Worm (Caenorhabditis elegans) whole organism, L4 larva: Measurements from ENCODE around the gene Y43C5B.3.

Source experiments
- D1046.2 ChIP-seq: fragments of 200-800 bp; sonication (Bioruptor generic); IDR thresholded peaks from 2 replicates; pipeline ENCODE4 v1.3.6; 2022; ENCODE audit warnings: missing genetic modification characterization, missing compliant biosample characterization
- F26F4.8 ChIP-seq: fragments of 200-800 bp; sonication (Bioruptor generic); conservative IDR thresholded peaks from 2 replicates; pipeline ENCODE4 v1.3.6; 2022; ENCODE audit warnings: missing genetic modification characterization, missing compliant biosample characterization
- F37D6.2 ChIP-seq: sonication (generic microtip); optimal IDR thresholded peaks from 2 replicates; lab custom pipeline; 2016; ENCODE audit warnings: mild to moderate bottlenecking, missing genetic modification characterization, missing compliant biosample characterization
- F44E2.7 ChIP-seq: fragments of 200-800 bp; sonication (Bioruptor generic); IDR thresholded peaks from 2 replicates; pipeline ENCODE4 v2.1.2; 2022; ENCODE audit warnings: missing genetic modification characterization, missing compliant biosample characterization
- F49E8.2 ChIP-seq: sonication (generic microtip); optimal IDR thresholded peaks from 2 replicates; lab custom pipeline; 2016; ENCODE audit warnings: missing compliant biosample characterization, mild to moderate bottlenecking, missing genetic modification characterization, borderline replicate concordance
- Y5F2A.4 ChIP-seq: fragments of 200-800 bp; sonication (Bioruptor generic); optimal IDR thresholded peaks from 2 replicates; lab custom pipeline; 2018; ENCODE audit warnings: mild to moderate bottlenecking, missing genetic modification characterization, missing compliant biosample characterization
- Y75B8A.6 ChIP-seq: fragments of 200-800 bp; sonication (Bioruptor generic); IDR thresholded peaks from 2 replicates; pipeline ENCODE4 v1.3.6; 2022; ENCODE audit warnings: missing genetic modification reagents, missing genetic modification characterization, missing compliant biosample characterization
- ZK337.2 ChIP-seq: fragments of 200-800 bp; sonication (Bioruptor generic); IDR thresholded peaks from 2 replicates; pipeline ENCODE4 v1.3.6; 2022; ENCODE audit warnings: missing genetic modification reagents, missing genetic modification characterization, missing compliant biosample characterization
- ZK546.5 ChIP-seq, 2 experiments: sonication (generic microtip); optimal IDR thresholded peaks; 2 replicates each; lab custom pipeline; 2017; ENCODE audit warnings: missing biosample characterization in 2 of 2, missing genetic modification characterization in 2 of 2
- aha-1 ChIP-seq: fragments of 150-350 bp; peaks from one replicate; lab custom pipeline; 2014; ENCODE audit warnings: missing biosample characterization, missing genetic modification characterization
- aly-2 ChIP-seq: sonication (generic microtip); optimal IDR thresholded peaks from 2 replicates; lab custom pipeline; 2018; ENCODE audit warnings: missing biosample characterization, missing genetic modification characterization
- arid-1 ChIP-seq: fragments of 200-800 bp; sonication (Bioruptor generic); conservative IDR thresholded peaks from 2 replicates; pipeline ENCODE4 v1.3.6; 2022; ENCODE audit warnings: missing genetic modification reagents, missing genetic modification characterization, missing compliant biosample characterization
- attf-4 ChIP-seq: sonication (generic microtip); optimal IDR thresholded peaks from 3 replicates; lab custom pipeline; 2017; ENCODE audit warnings: missing biosample characterization, missing genetic modification characterization
- ceh-20 ChIP-seq: fragments of 200-800 bp; sonication (Bioruptor generic); IDR thresholded peaks from 2 replicates; pipeline ENCODE4 v1.3.6; 2022; ENCODE audit warnings: missing genetic modification reagents, missing genetic modification characterization, missing compliant biosample characterization
- ceh-28 ChIP-seq: fragments of 150-350 bp; optimal IDR thresholded peaks from 2 replicates; lab custom pipeline; 2014; ENCODE audit warnings: missing biosample characterization, missing genetic modification reagents, missing genetic modification characterization
- cey-2 ChIP-seq: sonication (generic microtip); optimal IDR thresholded peaks from 3 replicates; lab custom pipeline; 2017; ENCODE audit warnings: missing genetic modification characterization, mild to moderate bottlenecking, missing compliant biosample characterization, antibody characterized with exemption, borderline replicate concordance; ENCODE audit not compliant: insufficient read depth
- ctbp-1 ChIP-seq: fragments of 200-800 bp; sonication (Bioruptor generic); IDR thresholded peaks from 2 replicates; pipeline ENCODE4 v1.3.6; 2022; ENCODE audit warnings: missing genetic modification reagents, missing genetic modification characterization, missing compliant biosample characterization
- daf-12 ChIP-seq: fragments of 150-350 bp; optimal IDR thresholded peaks from 2 replicates; lab custom pipeline; 2014; ENCODE audit warnings: missing biosample characterization, missing genetic modification reagents, missing genetic modification characterization
- daf-19 ChIP-seq: fragments of 200-800 bp; sonication (Bioruptor generic); conservative IDR thresholded peaks from 2 replicates; pipeline ENCODE4 v1.3.6; 2022; ENCODE audit warnings: missing genetic modification characterization, missing compliant biosample characterization
- daf-8 ChIP-seq: fragments of 200-800 bp; sonication (Bioruptor generic); IDR thresholded peaks from 2 replicates; pipeline ENCODE4 v1.3.6; 2022; ENCODE audit warnings: missing genetic modification characterization, missing compliant biosample characterization
- dmd-6 ChIP-seq: fragments of 200-800 bp; sonication (Bioruptor generic); IDR thresholded peaks from 2 replicates; pipeline ENCODE4 v1.3.6; 2022; ENCODE audit warnings: missing genetic modification reagents, missing genetic modification characterization, missing compliant biosample characterization
- dmd-8 ChIP-seq: fragments of 200-800 bp; sonication (Bioruptor generic); IDR thresholded peaks from 2 replicates; pipeline ENCODE4 v1.3.6; 2022; ENCODE audit warnings: missing genetic modification characterization, missing compliant biosample characterization
- duxl-1 ChIP-seq: sonication (generic microtip); optimal IDR thresholded peaks from 2 replicates; lab custom pipeline; 2016; ENCODE audit warnings: mild to moderate bottlenecking, missing genetic modification characterization, moderate library complexity, missing compliant biosample characterization; ENCODE audit not compliant: poor library complexity
- egl-27 ChIP-seq: sonication (generic microtip); optimal IDR thresholded peaks from 3 replicates; lab custom pipeline; 2017; ENCODE audit warnings: missing biosample characterization, missing genetic modification reagents, missing genetic modification characterization
- egl-43 ChIP-seq: fragments of 200-800 bp; sonication (Bioruptor generic); IDR thresholded peaks from 2 replicates; pipeline ENCODE4 v1.3.6; 2022; ENCODE audit warnings: missing genetic modification reagents, missing genetic modification characterization, missing compliant biosample characterization
- fos-1 ChIP-seq: fragments of 150-350 bp; optimal IDR thresholded peaks from 2 replicates; lab custom pipeline; 2014; ENCODE audit warnings: missing biosample characterization, missing genetic modification characterization
- hlh-11 ChIP-seq: fragments of 200-800 bp; sonication (Bioruptor generic); optimal IDR thresholded peaks from 2 replicates; lab custom pipeline; 2018; ENCODE audit warnings: mild to moderate bottlenecking, missing genetic modification characterization, missing compliant biosample characterization
- hmg-1.1 ChIP-seq: fragments of 200-800 bp; sonication (Bioruptor generic); IDR thresholded peaks from 2 replicates; pipeline ENCODE4 v1.3.6; 2022; ENCODE audit warnings: missing genetic modification reagents, missing genetic modification characterization, missing compliant biosample characterization
- lin-15B ChIP-seq: fragments of 150-350 bp; sonication (generic microtip); optimal IDR thresholded peaks from 3 replicates; lab custom pipeline; 2014; ENCODE audit warnings: missing biosample characterization, missing genetic modification characterization
- madf-5 ChIP-seq, 2 experiments: fragments of 200-800 bp; sonication (Bioruptor generic); IDR thresholded peaks; 2 replicates each; pipeline ENCODE4 v1.3.6; 2022; ENCODE audit warnings: missing compliant biosample characterization in 2 of 2, missing genetic modification characterization in 2 of 2
- mdt-29 ChIP-seq: fragments of 200-800 bp; sonication (Bioruptor generic); IDR thresholded peaks from 2 replicates; pipeline ENCODE4 v1.3.6; 2022; ENCODE audit warnings: missing genetic modification reagents, missing genetic modification characterization, missing compliant biosample characterization
- mep-1 ChIP-seq: fragments of 150-350 bp; sonication (generic microtip); optimal IDR thresholded peaks from 3 replicates; lab custom pipeline; 2014; ENCODE audit warnings: missing biosample characterization, missing genetic modification characterization
- nhr-10 ChIP-seq: fragments of 150-350 bp; optimal IDR thresholded peaks from 2 replicates; lab custom pipeline; 2014; ENCODE audit warnings: missing biosample characterization, missing genetic modification characterization
- nhr-102 ChIP-seq: sonication (generic microtip); optimal IDR thresholded peaks from 2 replicates; lab custom pipeline; 2016; ENCODE audit warnings: mild to moderate bottlenecking, missing genetic modification characterization, moderate library complexity, missing compliant biosample characterization
- nhr-237 ChIP-seq: sonication (generic microtip); optimal IDR thresholded peaks from 2 replicates; lab custom pipeline; 2017; ENCODE audit warnings: missing biosample characterization, missing genetic modification characterization
- nhr-25 ChIP-seq: sonication (generic microtip); optimal IDR thresholded peaks from 2 replicates; lab custom pipeline; 2017; ENCODE audit warnings: missing genetic modification characterization, mild to moderate bottlenecking, missing compliant biosample characterization, antibody characterized with exemption, moderate library complexity, borderline replicate concordance; ENCODE audit not compliant: insufficient read depth
- nhr-28 ChIP-seq: fragments of 150-350 bp; optimal IDR thresholded peaks from 2 replicates; lab custom pipeline; 2014; ENCODE audit warnings: missing biosample characterization, missing genetic modification characterization
- nhr-41 ChIP-seq: fragments of 200-800 bp; sonication (Bioruptor generic); IDR thresholded peaks from 2 replicates; pipeline ENCODE4 v1.3.6; 2022; ENCODE audit warnings: missing genetic modification reagents, missing genetic modification characterization, missing compliant biosample characterization
- nhr-42 ChIP-seq: fragments of 200-800 bp; sonication (Bioruptor generic); IDR thresholded peaks from 2 replicates; pipeline ENCODE4 v1.3.6; 2022; ENCODE audit warnings: missing genetic modification characterization, missing compliant biosample characterization
- nhr-6 ChIP-seq: fragments of 150-350 bp; optimal IDR thresholded peaks from 2 replicates; lab custom pipeline; 2014; ENCODE audit warnings: missing biosample characterization, missing genetic modification characterization
- pha-4 ChIP-seq, 2 experiments: fragments of 150-350 bp in 1 of 2; fragments of 200-800 bp in 1 of 2; sonication (Bioruptor generic) in 1 of 2; IDR thresholded peaks in 1 of 2; optimal IDR thresholded peaks in 1 of 2; 2 replicates each; pipeline versions ENCODE4 v1.3.6 to Lab custom; 2014 to 2022; ENCODE audit warnings: missing genetic modification characterization in 2 of 2, missing genetic modification reagents in 2 of 2, missing biosample characterization in 1 of 2, missing compliant biosample characterization in 1 of 2
- pqm-1 ChIP-seq: sonication (generic microtip); optimal IDR thresholded peaks from 2 replicates; lab custom pipeline; 2017; ENCODE audit warnings: missing biosample characterization, missing genetic modification characterization
- skn-1 ChIP-seq: fragments of 150-350 bp; optimal IDR thresholded peaks from 2 replicates; lab custom pipeline; 2014; ENCODE audit warnings: missing biosample characterization, missing genetic modification characterization
- snpc-4 ChIP-seq: fragments of 150-350 bp; optimal IDR thresholded peaks from 2 replicates; lab custom pipeline; 2014; ENCODE audit warnings: missing biosample characterization, missing genetic modification characterization
- spr-3 ChIP-seq: fragments of 200-800 bp; sonication (Bioruptor generic); optimal IDR thresholded peaks from 2 replicates; lab custom pipeline; 2018; ENCODE audit warnings: mild to moderate bottlenecking, missing genetic modification characterization, missing compliant biosample characterization
- unc-130 ChIP-seq: sonication (generic microtip); optimal IDR thresholded peaks from 2 replicates; lab custom pipeline; 2016; ENCODE audit warnings: missing genetic modification reagents, missing genetic modification characterization, missing compliant biosample characterization
- unc-62 ChIP-seq, 3 experiments: fragments of 150-350 bp in 1 of 3; sonication (generic microtip); optimal IDR thresholded peaks in 2 of 3; peaks in 1 of 3; 1 replicate in 1 of 3; 2 replicates in 2 of 3; lab custom pipeline; 2014 to 2017; ENCODE audit warnings: missing biosample characterization in 3 of 3, missing genetic modification characterization in 3 of 3, missing genetic modification reagents in 3 of 3, missing genotype in 1 of 3
- vab-7 ChIP-seq: fragments of 200-800 bp; sonication (Bioruptor generic); IDR thresholded peaks from 2 replicates; pipeline ENCODE4 v1.3.6; 2022; ENCODE audit warnings: missing genetic modification reagents, missing genetic modification characterization, missing compliant biosample characterization
- zag-1 ChIP-seq: fragments of 150-350 bp; optimal IDR thresholded peaks from 2 replicates; lab custom pipeline; 2014; ENCODE audit warnings: missing biosample characterization, missing genetic modification characterization
- zip-11 ChIP-seq: fragments of 200-800 bp; sonication (Bioruptor generic); IDR thresholded peaks from 2 replicates; pipeline ENCODE4 v1.3.6; 2022; ENCODE audit warnings: missing genetic modification characterization, missing compliant biosample characterization
- zip-2 ChIP-seq: fragments of 150-350 bp; optimal IDR thresholded peaks from 2 replicates; lab custom pipeline; 2014; ENCODE audit warnings: missing biosample characterization, missing genetic modification characterization

Y43C5B.3 gene

DNA sequence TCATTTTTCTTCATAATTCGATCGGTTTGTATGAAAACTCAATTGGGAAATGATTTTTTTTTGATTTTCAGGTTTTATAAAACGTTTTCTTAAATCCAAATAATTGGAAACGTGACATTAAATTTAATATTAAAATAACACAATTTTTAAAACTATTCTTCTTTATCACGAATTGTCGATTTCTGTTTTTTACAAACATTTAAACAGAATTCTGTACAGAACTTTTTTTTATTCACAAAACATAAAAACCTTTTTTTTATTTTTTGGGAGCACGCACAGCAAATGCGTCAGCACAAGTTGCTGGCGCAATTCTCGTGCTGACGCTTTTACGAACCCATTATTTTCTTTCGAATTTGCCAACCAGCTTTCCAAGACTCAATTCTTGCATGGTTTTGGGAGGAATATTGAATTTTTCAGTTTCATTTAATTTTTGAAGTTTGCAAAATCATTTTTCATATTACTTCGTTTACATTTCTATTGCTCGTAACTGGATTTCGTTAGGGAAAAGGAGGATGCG, 23.4 kb downstream of the Y43C5B.3 start, which contains the start of gene mpz-5:
Gene mpz-5, minus strand, starts transcription at position 51 of the 517 bp plus-strand sequence.
- TF ChIP-seq skn-1 (tag; lab: Kevin White, UChicago): no peak
- TF ChIP-seq F37D6.2 (tag; lab: Kevin White, UChicago): peak; percentile 30
- TF ChIP-seq unc-62 (GFP tag; optimal IDR thresholded peaks at IDR 0.05 in 1 of 2; lab: Kevin White, UChicago): no peak
- no peak for TF ChIP-seq unc-62 (tag; optimal IDR thresholded peaks at IDR 0.05; lab: Kevin White, UChicago)
- peak; percentile 41 for TF ChIP-seq nhr-102 (tag; lab: Kevin White, UChicago)
- peak; percentile 21 for TF ChIP-seq unc-130 (GFP tag; lab: Kevin White, UChicago)
- TF ChIP-seq vab-7: no peak
- peak; percentile 61; the same call in 1 of the 2 replicates for TF ChIP-seq hmg-1.1 (GFP tag; lab: Robert Waterston, UW)
- TF ChIP-seq ceh-28 (tag; lab: Kevin White, UChicago): no peak
- TF ChIP-seq daf-8 (GFP tag; lab: Robert Waterston, UW): no peak
- TF ChIP-seq dmd-6 (GFP tag; lab: Robert Waterston, UW): peak; percentile 59
- peak; percentile 16 for TF ChIP-seq nhr-25 (tag; lab: Kevin White, UChicago)
- no peak for TF ChIP-seq snpc-4
- TF ChIP-seq pha-4 (GFP tag; IDR thresholded peaks at IDR 0.05; lab: Robert Waterston, UW): no peak
- TF ChIP-seq pha-4 (tag; optimal IDR thresholded peaks at IDR 0.05; lab: Kevin White, UChicago): peak; percentile 53
- no peak for TF ChIP-seq nhr-10 (tag; lab: Kevin White, UChicago)
- TF ChIP-seq zip-11: no peak
- no peak for TF ChIP-seq lin-15B (tag; lab: Kevin White, UChicago)
- TF ChIP-seq daf-12: no peak
- TF ChIP-seq aha-1 (tag; lab: Kevin White, UChicago): no peak
- TF ChIP-seq ceh-20 (GFP tag; lab: Robert Waterston, UW): no peak
- no peak for TF ChIP-seq F26F4.8 (GFP tag; lab: Robert Waterston, UW)
- TF ChIP-seq nhr-28 (tag; lab: Kevin White, UChicago): peak; percentile 44
- no peak for TF ChIP-seq pqm-1 (tag; lab: Kevin White, UChicago)
- no peak for TF ChIP-seq daf-19 (GFP tag; lab: Robert Waterston, UW)
- TF ChIP-seq zag-1 (tag; lab: Kevin White, UChicago): no peak
- TF ChIP-seq nhr-6: peak; percentile 17
- no peak for TF ChIP-seq egl-43
- TF ChIP-seq dmd-8: no peak
- no peak for TF ChIP-seq nhr-41 (GFP tag; lab: Robert Waterston, UW)
- TF ChIP-seq mdt-29 (GFP tag; lab: Robert Waterston, UW): no peak
- no peak for TF ChIP-seq Y5F2A.4 (GFP tag; lab: Kevin White, UChicago)
- peak; percentile 67 for TF ChIP-seq mep-1
- no peak for TF ChIP-seq egl-27
- TF ChIP-seq attf-4 (tag; lab: Kevin White, UChicago): no peak
- no peak for TF ChIP-seq arid-1 (GFP tag; lab: Robert Waterston, UW)
- TF ChIP-seq nhr-42: no peak
- TF ChIP-seq F44E2.7 (GFP tag; lab: Robert Waterston, UW): no peak
- TF ChIP-seq ZK337.2 (GFP tag; lab: Robert Waterston, UW): no peak
- no peak for TF ChIP-seq aly-2 (tag; lab: Kevin White, UChicago)
- no peak for TF ChIP-seq cey-2 (tag; lab: Kevin White, UChicago)
- TF ChIP-seq nhr-237 (tag; lab: Kevin White, UChicago): no peak
- no peak for TF ChIP-seq fos-1 (tag; lab: Kevin White, UChicago)
- no peak for TF ChIP-seq Y75B8A.6
- 0 out of 2 replicates have a peak, but pooled peaks have one; percentile 9 for TF ChIP-seq ctbp-1 (GFP tag; lab: Robert Waterston, UW)
- TF ChIP-seq madf-5 (GFP tag; IDR thresholded peaks at IDR 0.05; lab: Robert Waterston, UW): no peak
- no peak for TF ChIP-seq F49E8.2 (tag; lab: Kevin White, UChicago)
- peak; percentile 16 for TF ChIP-seq duxl-1 (tag; lab: Kevin White, UChicago)
- no peak for TF ChIP-seq spr-3 (GFP tag; lab: Kevin White, UChicago)
- TF ChIP-seq zip-2 (tag; lab: Kevin White, UChicago): no peak
- no peak for TF ChIP-seq D1046.2 (GFP tag; lab: Robert Waterston, UW)
- TF ChIP-seq ZK546.5 (tag; optimal IDR thresholded peaks at IDR 0.05; lab: Kevin White, UChicago): no peak
- TF ChIP-seq hlh-11 (tag; lab: Kevin White, UChicago): peak; percentile 55
